Worm (Caenorhabditis elegans): ENCODE results near the gene spt-4.

Gene spt-4

DNA sequence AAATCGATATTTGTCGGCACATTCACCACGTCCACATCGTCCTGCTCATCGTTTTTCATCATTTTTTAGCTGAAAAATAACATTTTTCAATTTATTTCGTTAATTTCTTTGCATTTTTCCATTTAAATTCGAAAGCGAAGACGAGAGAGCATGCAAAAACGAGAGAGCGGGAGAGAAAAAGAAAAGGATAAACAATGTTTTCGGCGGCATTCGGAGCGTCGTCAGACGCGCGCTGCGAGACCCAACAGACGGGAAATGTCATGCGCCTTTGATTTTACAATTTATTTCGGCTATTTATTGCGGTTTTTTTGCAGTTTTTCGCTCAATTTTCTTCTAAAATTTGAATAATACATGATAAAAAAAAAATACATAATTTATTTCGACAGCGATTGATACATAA lies 16.8 kb upstream of the spt-4 start, which contains the start of gene attf-3 (continued):
- TF ChIP-seq skn-1 (tag; optimal IDR thresholded peaks at IDR 0.05) (no peak), snpc-1.2 (GFP tag; IDR thresholded peaks at IDR 0.05) (no peak), egl-43 (GFP tag; IDR thresholded peaks at IDR 0.05) (no peak), zfp-3 (GFP tag; conservative IDR thresholded peaks at IDR 0.05) (no peak), daf-19 (GFP tag; conservative IDR thresholded peaks at IDR 0.05) (no peak), lim-7 (GFP tag; IDR thresholded peaks at IDR 0.05) (no peak), nhr-25 (tag; optimal IDR thresholded peaks at IDR 0.05; ENCODE audit: borderline replicate concordance, insufficient read depth) (no peak)

DNA sequence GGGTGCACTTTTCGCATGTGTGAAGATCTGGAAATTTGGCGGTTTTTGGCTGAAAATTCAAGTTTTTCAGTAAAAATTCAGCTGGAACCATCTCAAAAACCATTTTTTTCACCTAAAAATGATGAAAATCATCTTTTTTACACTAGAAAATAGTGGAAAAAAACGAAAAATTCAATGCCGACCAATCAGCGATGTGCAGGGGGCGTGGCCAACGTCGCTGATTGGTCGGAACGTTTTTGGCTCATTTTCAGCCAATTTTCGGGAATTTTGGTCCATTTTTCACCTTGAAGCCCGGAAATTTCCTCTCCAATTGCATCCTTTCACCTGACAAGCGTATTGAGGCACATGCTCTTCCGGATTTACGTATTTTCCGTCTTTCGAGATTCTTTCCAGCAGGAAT lies 14.8 kb upstream of the spt-4 start:
- TF ChIP-seq lin-15B (tag; optimal IDR thresholded peaks at IDR 0.05), result no peak
- no peak for TF ChIP-seq ztf-7 (tag; optimal IDR thresholded peaks at IDR 0.05)
- no peak for TF ChIP-seq sdz-12 (GFP tag; optimal IDR thresholded peaks at IDR 0.05)
- TF ChIP-seq unc-62 (GFP tag; optimal IDR thresholded peaks at IDR 0.05 in 1 of 2), result peak in 1 of 2 experiments; percentile 27
- no peak for TF ChIP-seq unc-62 (tag; optimal IDR thresholded peaks at IDR 0.05)
- TF ChIP-seq D1046.2 (GFP tag; IDR thresholded peaks at IDR 0.05), result no peak
- no peak for TF ChIP-seq lin-39 (tag; optimal IDR thresholded peaks at IDR 0.05)

DNA sequence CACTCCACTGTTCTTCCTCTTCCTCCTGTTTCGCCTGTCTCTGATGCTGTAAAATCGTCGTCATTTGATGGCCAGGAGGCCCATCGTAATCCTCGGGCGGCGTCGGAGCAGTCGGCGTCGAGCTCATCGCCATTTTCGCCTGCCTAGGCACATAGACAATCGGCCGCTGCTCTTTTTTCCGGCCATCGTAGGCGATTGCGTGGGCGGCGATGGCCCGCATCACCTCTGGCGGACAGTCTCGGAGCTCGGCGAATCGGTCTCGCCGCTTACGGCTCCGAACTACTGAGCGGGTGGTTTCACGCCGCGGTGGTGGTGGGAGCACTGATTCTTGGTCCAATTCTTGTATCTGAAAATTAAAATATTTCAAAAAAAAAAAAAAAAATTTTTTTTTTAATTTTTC lies 2.5 kb upstream of the spt-4 start:
- TF ChIP-seq daf-12 (tag; optimal IDR thresholded peaks at IDR 0.05) (no peak), saeg-2 (GFP tag; IDR thresholded peaks at IDR 0.05) (0 out of 2 replicates have a peak, but pooled peaks have one; percentile 48), egl-43 (GFP tag; IDR thresholded peaks at IDR 0.05) (peak; percentile 67; the same call in 1 of the 2 replicates), set-16 (GFP tag; IDR thresholded peaks at IDR 0.05) (peak; percentile 92)

DNA sequence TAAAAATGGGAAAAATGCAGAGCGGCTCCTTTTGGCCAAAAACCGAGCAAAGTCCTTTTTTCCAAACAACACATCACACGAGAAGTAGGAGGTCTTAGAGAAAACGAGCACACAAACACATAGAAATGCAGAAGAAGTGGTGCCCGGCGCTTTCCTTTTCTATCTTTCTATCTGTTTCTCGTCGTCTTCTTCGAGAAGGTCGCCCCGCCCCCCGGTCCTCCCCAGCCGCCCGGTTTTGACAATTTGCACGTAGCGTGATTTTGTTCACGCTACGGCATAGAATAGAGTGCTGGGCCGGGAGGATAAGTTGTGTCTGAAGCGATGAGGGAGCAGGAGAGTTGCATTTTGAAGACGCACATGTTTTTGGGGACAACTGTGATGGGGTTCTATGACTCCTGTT lies 2.5 kb downstream of the spt-4 start:
- TF ChIP-seq spr-1 (tag; optimal IDR thresholded peaks at IDR 0.05) (no peak), ceh-32 (tag; optimal IDR thresholded peaks at IDR 0.05; ENCODE audit: poor library complexity) (no peak), mdt-29 (GFP tag; IDR thresholded peaks at IDR 0.05) (no peak), unc-62 (GFP tag; optimal IDR thresholded peaks at IDR 0.05 in 1 of 2) (no peak), unc-62 (tag; optimal IDR thresholded peaks at IDR 0.05) (no peak), F26F4.8 (GFP tag; conservative IDR thresholded peaks at IDR 0.05) (no peak), nhr-11 (tag; optimal IDR thresholded peaks at IDR 0.05) (no peak), D1046.2 (GFP tag; IDR thresholded peaks at IDR 0.05) (no peak), nhr-28 (tag; optimal IDR thresholded peaks at IDR 0.05) (peak; percentile 23), saeg-2 (GFP tag; IDR thresholded peaks at IDR 0.05) (no peak), ceh-62 (tag; optimal IDR thresholded peaks at IDR 0.05) (no peak), lin-39 (tag; optimal IDR thresholded peaks at IDR 0.05) (no peak), arid-1 (GFP tag; conservative IDR thresholded peaks at IDR 0.05) (no peak), ztf-7 (tag; optimal IDR thresholded peaks at IDR 0.05) (no peak), sdz-12 (GFP tag; optimal IDR thresholded peaks at IDR 0.05) (no peak), jun-1 (tag; optimal IDR thresholded peaks at IDR 0.05) (no peak), Y105C5A.15 (GFP tag; IDR thresholded peaks at IDR 0.05) (no peak), mxl-2 (GFP tag; conservative IDR thresholded peaks at IDR 0.05) (no peak), lin-29 (GFP tag; IDR thresholded peaks at IDR 0.05) (no peak), ceh-20 (GFP tag; IDR thresholded peaks at IDR 0.05) (peak; percentile 46; the same call in 1 of the 2 replicates), dmd-9 (GFP tag; IDR thresholded peaks at IDR 0.05) (no peak), hlh-30 (tag; optimal IDR thresholded peaks at IDR 0.05; ENCODE audit: insufficient read depth) (peak; percentile 35), pha-4 (GFP tag; IDR thresholded peaks at IDR 0.05) (no peak), pha-4 (tag; optimal IDR thresholded peaks at IDR 0.05) (no peak), ceh-28 (tag; optimal IDR thresholded peaks at IDR 0.05) (no peak), fkh-10 (GFP tag; optimal IDR thresholded peaks at IDR 0.05) (no peak), F49E8.2 (tag; optimal IDR thresholded peaks at IDR 0.05; ENCODE audit: borderline replicate concordance) (no peak), hmg-1.1 (GFP tag; IDR thresholded peaks at IDR 0.05) (peak; percentile 73), fos-1 (tag; optimal IDR thresholded peaks at IDR 0.05) (no peak), pqm-1 (tag; optimal IDR thresholded peaks at IDR 0.05) (no peak), zfp-2 (tag; optimal IDR thresholded peaks at IDR 0.05) (no peak), set-16 (GFP tag; IDR thresholded peaks at IDR 0.05) (peak; percentile 54; the same call in 1 of the 2 replicates), lin-15B (tag; optimal IDR thresholded peaks at IDR 0.05) (no peak), F10B5.3 (tag; optimal IDR thresholded peaks at IDR 0.05) (no peak), nhr-77 (tag; optimal IDR thresholded peaks at IDR 0.05) (no peak), lin-13 (GFP tag; optimal IDR thresholded peaks at IDR 0.05) (no peak), mdl-1 (tag; optimal IDR thresholded peaks at IDR 0.05) (peak in 1 of 2 experiments; percentile 59)
